Worm (Caenorhabditis elegans): Measurements from ENCODE around the gene sel-2.

Gene sel-2

ce11 chrIII:4647878-4648277, 35.7 kb upstream of the sel-2 start, which contains the start of gene T23F11.6:
T23F11.6 (minus strand) TSS chrIII:4647922.
- no peak for TF ChIP-seq T22C8.4 (GFP tag; IDR thresholded peaks at IDR 0.05)
- TF ChIP-seq klf-2 (GFP tag; conservative IDR thresholded peaks at IDR 0.05), result no peak
- no peak for TF ChIP-seq ztf-23 (GFP tag; IDR thresholded peaks at IDR 0.05)

- TF ChIP-seq klf-2 (GFP tag; conservative IDR thresholded peaks at IDR 0.05) (no peak), flt-1 (GFP tag; IDR thresholded peaks at IDR 0.05) (no peak), ref-1 (GFP tag; conservative IDR thresholded peaks at IDR 0.05) (no peak), ztf-29 (GFP tag; IDR thresholded peaks at IDR 0.05) (no peak), med-1 (GFP tag; optimal IDR thresholded peaks at IDR 0.05; ENCODE audit: insufficient read depth) (no peak), cog-1 (tag; optimal IDR thresholded peaks at IDR 0.05) (no peak), ztf-23 (GFP tag; IDR thresholded peaks at IDR 0.05) (no peak)
Measured at ce11 chrIII:4647341-4647740, 35.2 kb upstream of the sel-2 start.

DNA sequence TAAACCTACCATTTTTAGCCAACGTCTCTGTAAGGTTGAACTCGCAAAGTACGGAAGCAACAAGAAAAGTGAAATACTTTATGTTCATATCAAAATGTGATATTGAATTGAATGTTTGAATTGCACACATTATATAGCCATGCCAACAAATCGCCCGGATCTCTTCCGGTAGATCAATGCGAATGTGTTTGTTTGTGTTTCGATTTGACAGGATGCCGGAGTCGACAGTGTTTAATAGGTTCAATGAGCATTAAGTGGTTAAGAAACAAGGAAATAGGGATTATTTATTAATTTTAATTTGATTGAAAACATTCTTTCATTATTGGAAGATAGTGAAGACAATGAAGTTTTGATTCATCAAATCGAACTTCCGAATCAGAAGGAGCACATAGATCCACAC, 34.1 kb upstream of the sel-2 start, which contains the start of gene pqn-29:
Gene pqn-29, minus strand, starts transcription at position 101 of the 400 bp plus-strand sequence.
- TF ChIP-seq ztf-23 (GFP tag; IDR thresholded peaks at IDR 0.05), result no peak
- no peak for TF ChIP-seq tab-1 (GFP tag; IDR thresholded peaks at IDR 0.05)
- no peak for TF ChIP-seq klf-2 (GFP tag; conservative IDR thresholded peaks at IDR 0.05)
- TF ChIP-seq med-1 (GFP tag; optimal IDR thresholded peaks at IDR 0.05; ENCODE audit: insufficient read depth), result no peak
- TF ChIP-seq flt-1 (GFP tag; IDR thresholded peaks at IDR 0.05), result no peak
- no peak for TF ChIP-seq ztf-29 (GFP tag; IDR thresholded peaks at IDR 0.05)
- no peak for TF ChIP-seq ref-1 (GFP tag; conservative IDR thresholded peaks at IDR 0.05)
- TF ChIP-seq T22C8.4 (GFP tag; IDR thresholded peaks at IDR 0.05), result no peak
- TF ChIP-seq cog-1 (tag; optimal IDR thresholded peaks at IDR 0.05), result no peak

- no peak for TF ChIP-seq T22C8.4 (GFP tag; IDR thresholded peaks at IDR 0.05)
- TF ChIP-seq ztf-29 (GFP tag; IDR thresholded peaks at IDR 0.05), result no peak
- TF ChIP-seq ztf-23 (GFP tag; IDR thresholded peaks at IDR 0.05), result no peak
- no peak for TF ChIP-seq ref-1 (GFP tag; conservative IDR thresholded peaks at IDR 0.05)
- TF ChIP-seq cog-1 (tag; optimal IDR thresholded peaks at IDR 0.05), result no peak
- no peak for TF ChIP-seq med-1 (GFP tag; optimal IDR thresholded peaks at IDR 0.05; ENCODE audit: insufficient read depth)
- TF ChIP-seq flt-1 (GFP tag; IDR thresholded peaks at IDR 0.05), result no peak
Measured at ce11 chrIII:4643262-4643661, 31.1 kb upstream of the sel-2 start, which contains the start of gene pfas-1. pfas-1 (minus strand) TSS chrIII:4643310.

DNA sequence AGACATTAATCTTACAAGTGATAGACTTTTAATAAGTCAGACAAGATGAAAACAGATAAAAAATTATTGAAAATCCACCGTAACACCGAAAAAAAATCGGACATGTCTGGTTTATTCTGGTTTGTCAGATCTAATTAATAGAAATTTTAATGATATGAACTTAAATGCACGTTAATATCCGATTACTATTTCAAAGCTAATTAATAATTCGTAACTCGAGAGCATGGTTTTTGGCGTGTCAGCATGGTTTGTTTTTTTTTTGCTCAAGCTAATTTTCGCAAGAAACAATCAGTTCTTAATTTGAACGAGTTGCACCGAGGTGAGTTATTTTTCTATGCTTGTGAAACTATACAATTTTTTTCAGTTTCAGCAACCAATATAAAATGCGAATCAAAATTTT, 22.8 kb upstream of the sel-2 start, which contains the start of gene clec-153:
Gene clec-153, plus strand, starts transcription at position 301 of the 400 bp plus-strand sequence.
- TF ChIP-seq tab-1 (GFP tag; IDR thresholded peaks at IDR 0.05), result no peak
- TF ChIP-seq ztf-29 (GFP tag; IDR thresholded peaks at IDR 0.05), result no peak
- no peak for TF ChIP-seq ztf-23 (GFP tag; IDR thresholded peaks at IDR 0.05)
- TF ChIP-seq cog-1 (tag; optimal IDR thresholded peaks at IDR 0.05), result no peak
- no peak for TF ChIP-seq med-1 (GFP tag; optimal IDR thresholded peaks at IDR 0.05; ENCODE audit: insufficient read depth)
- no peak for TF ChIP-seq flt-1 (GFP tag; IDR thresholded peaks at IDR 0.05)

DNA sequence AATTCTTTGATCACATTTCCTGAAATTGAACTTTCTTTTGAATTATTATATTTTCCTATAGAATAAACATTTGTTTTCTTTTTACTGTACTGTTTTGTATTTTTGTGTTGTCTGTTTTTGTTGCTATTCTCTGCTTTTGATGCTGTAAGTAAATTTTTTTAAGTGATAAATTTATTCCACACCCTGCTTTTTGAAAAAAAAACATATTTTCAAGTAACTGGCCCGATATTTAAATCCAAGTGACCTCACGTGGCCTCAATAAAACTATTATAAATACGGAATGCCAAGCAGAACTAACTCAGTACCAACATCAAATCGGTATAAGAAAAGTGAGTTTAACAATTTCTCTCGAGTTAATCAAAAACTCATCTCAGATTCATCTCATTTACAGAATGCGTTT, 16.0 kb upstream of the sel-2 start, which contains the start of gene clec-151:
Gene clec-151, plus strand, starts transcription at position 301 of the 400 bp plus-strand sequence.
- TF ChIP-seq ztf-29 (GFP tag; IDR thresholded peaks at IDR 0.05), result no peak
- no peak for TF ChIP-seq ref-1 (GFP tag; conservative IDR thresholded peaks at IDR 0.05)
- no peak for TF ChIP-seq ztf-23 (GFP tag; IDR thresholded peaks at IDR 0.05)
- no peak for TF ChIP-seq klf-2 (GFP tag; conservative IDR thresholded peaks at IDR 0.05)

ce11 chrIII:4626148-4626922, 14.2 kb upstream of the sel-2 start:
- TF ChIP-seq cog-1 (tag; optimal IDR thresholded peaks at IDR 0.05), result no peak
- no peak for TF ChIP-seq klf-2 (GFP tag; conservative IDR thresholded peaks at IDR 0.05)
- no peak for TF ChIP-seq ztf-23 (GFP tag; IDR thresholded peaks at IDR 0.05)
- no peak for TF ChIP-seq flt-1 (GFP tag; IDR thresholded peaks at IDR 0.05)
- TF ChIP-seq T22C8.4 (GFP tag; IDR thresholded peaks at IDR 0.05), result no peak
- no peak for TF ChIP-seq tab-1 (GFP tag; IDR thresholded peaks at IDR 0.05)

- no peak for TF ChIP-seq flt-1 (GFP tag; IDR thresholded peaks at IDR 0.05)
Measured at ce11 chrIII:4622375-4623130, 10.4 kb upstream of the sel-2 start, which contains the start of gene lron-5. lron-5 (plus strand) TSS chrIII:4623029.

- TF ChIP-seq ref-1 (GFP tag; conservative IDR thresholded peaks at IDR 0.05) (no peak), ztf-23 (GFP tag; IDR thresholded peaks at IDR 0.05) (no peak), T22C8.4 (GFP tag; IDR thresholded peaks at IDR 0.05) (no peak), flt-1 (GFP tag; IDR thresholded peaks at IDR 0.05) (no peak), tab-1 (GFP tag; IDR thresholded peaks at IDR 0.05) (no peak)
Measured at ce11 chrIII:4616071-4616571, 3.9 kb upstream of the sel-2 start, which contains the start of gene lips-3. lips-3 (plus strand) TSS chrIII:4616528.

ce11 chrIII:4603837-4604236, 8.3 kb downstream of the sel-2 start:
- TF ChIP-seq klf-2 (GFP tag; conservative IDR thresholded peaks at IDR 0.05) (no peak), flt-1 (GFP tag; IDR thresholded peaks at IDR 0.05) (no peak), ztf-29 (GFP tag; IDR thresholded peaks at IDR 0.05) (no peak), cog-1 (tag; optimal IDR thresholded peaks at IDR 0.05) (no peak), tab-1 (GFP tag; IDR thresholded peaks at IDR 0.05) (no peak), T22C8.4 (GFP tag; IDR thresholded peaks at IDR 0.05) (no peak), ztf-23 (GFP tag; IDR thresholded peaks at IDR 0.05) (no peak), med-1 (GFP tag; optimal IDR thresholded peaks at IDR 0.05; ENCODE audit: insufficient read depth) (no peak), ref-1 (GFP tag; conservative IDR thresholded peaks at IDR 0.05) (no peak)

All from whole organism, midembryonic.